Fruit fly (Drosophila melanogaster) whole organism, embryonic: ENCODE data around the gene CG13842.
A peak's percentile ranks its signal among the peaks of the same experiment; 100 is the strongest.

ENCODE experiments used
- Asciz ChIP-seq: fragments of 200-800 bp; sonication (Bioruptor generic); optimal IDR thresholded peaks from 2 replicates; lab custom pipeline; 2017; ENCODE audit warnings: missing biosample characterization, mild to moderate bottlenecking, missing genetic modification characterization, missing genetic modification reagents
- CG12071 ChIP-seq: fragments of 200-800 bp; sonication (Bioruptor generic); optimal IDR thresholded peaks from 3 replicates; lab custom pipeline; 2018; ENCODE audit warnings: missing biosample characterization, mild to moderate bottlenecking, missing genetic modification characterization
- CG14965 ChIP-seq: fragments of 200-800 bp; sonication (Bioruptor generic); optimal IDR thresholded peaks from 2 replicates; lab custom pipeline; 2016; ENCODE audit warnings: missing biosample characterization, missing genetic modification characterization, borderline replicate concordance
- CG18476 ChIP-seq: fragments of 200-800 bp; sonication (Bioruptor generic); optimal IDR thresholded peaks from 2 replicates; lab custom pipeline; 2016; ENCODE audit warnings: missing biosample characterization, mild to moderate bottlenecking, missing genetic modification characterization
- CG2678 ChIP-seq: fragments of 200-800 bp; sonication (Bioruptor generic); optimal IDR thresholded peaks from 3 replicates; lab custom pipeline; 2019; ENCODE audit warnings: missing biosample characterization, mild to moderate bottlenecking, missing genetic modification characterization, moderate library complexity
- CG33213 ChIP-seq: fragments of 200-800 bp; sonication (Bioruptor generic); optimal IDR thresholded peaks from 3 replicates; lab custom pipeline; 2016; ENCODE audit warnings: missing biosample characterization, missing genetic modification characterization
- CG4617 ChIP-seq: fragments of 200-800 bp; sonication (Bioruptor generic); optimal IDR thresholded peaks from 3 replicates; lab custom pipeline; 2016; ENCODE audit warnings: missing biosample characterization, missing genetic modification characterization, borderline replicate concordance
- CG6254 ChIP-seq: fragments of 200-800 bp; sonication (Bioruptor generic); optimal IDR thresholded peaks from 3 replicates; lab custom pipeline; 2017; ENCODE audit warnings: mild to moderate bottlenecking, missing biosample characterization, missing genetic modification reagents, missing genetic modification characterization
- CG6765 ChIP-seq: fragments of 200-800 bp; sonication (Bioruptor generic); optimal IDR thresholded peaks from 3 replicates; lab custom pipeline; 2017; ENCODE audit warnings: missing biosample characterization, mild to moderate bottlenecking, missing genetic modification characterization
- CG6813 ChIP-seq: fragments of 200-800 bp; sonication (Bioruptor generic); optimal IDR thresholded peaks from 2 replicates; lab custom pipeline; 2017; ENCODE audit warnings: missing biosample characterization, missing genetic modification characterization, mild to moderate bottlenecking, moderate library complexity, missing genetic modification reagents
- CG9609 ChIP-seq: fragments of 200-800 bp; sonication (Bioruptor generic); optimal IDR thresholded peaks from 3 replicates; lab custom pipeline; 2016; ENCODE audit warnings: missing biosample characterization, missing genetic modification characterization
- Camta ChIP-seq: fragments of 200-800 bp; sonication (Bioruptor generic); optimal IDR thresholded peaks from 2 replicates; lab custom pipeline; 2016; ENCODE audit warnings: missing biosample characterization, missing genetic modification characterization
- Dip3 ChIP-seq: fragments of 200-800 bp; sonication (Bioruptor generic); optimal IDR thresholded peaks from 3 replicates; lab custom pipeline; 2016; ENCODE audit warnings: missing biosample characterization, missing genetic modification characterization
- MTF-1 ChIP-seq: fragments of 200-800 bp; sonication (Bioruptor generic); optimal IDR thresholded peaks from 2 replicates; lab custom pipeline; 2018; ENCODE audit warnings: missing biosample characterization, mild to moderate bottlenecking, missing genetic modification characterization, borderline replicate concordance
- NC2β ChIP-seq: fragments of 200-800 bp; sonication (Bioruptor generic); optimal IDR thresholded peaks from 2 replicates; lab custom pipeline; 2016; ENCODE audit warnings: missing biosample characterization, missing genetic modification characterization
- PHDP ChIP-seq: fragments of 200-800 bp; sonication (Bioruptor generic); optimal IDR thresholded peaks from 3 replicates; lab custom pipeline; 2018; ENCODE audit warnings: missing biosample characterization, mild to moderate bottlenecking, missing genetic modification characterization, moderate library complexity
- Pdp1 ChIP-seq, 2 experiments: fragments of 200-800 bp; sonication (Bioruptor generic); optimal IDR thresholded peaks; 3 replicates each; lab custom pipeline; 2016; ENCODE audit warnings: missing biosample characterization in 2 of 2, missing genetic modification characterization in 2 of 2, mild to moderate bottlenecking in 1 of 2, moderate library complexity in 1 of 2
- abd-A ChIP-seq: fragments of 200-800 bp; sonication (Bioruptor generic); optimal IDR thresholded peaks from 3 replicates; lab custom pipeline; 2019; ENCODE audit warnings: missing biosample characterization, mild to moderate bottlenecking, missing genetic modification characterization, moderate library complexity
- bbx ChIP-seq: fragments of 200-800 bp; sonication (Bioruptor generic); IDR thresholded peaks from 2 replicates; pipeline ENCODE4 v1.3.6; 2022; ENCODE audit warnings: missing biosample characterization, missing genetic modification characterization; ENCODE audit not compliant: partially characterized antibody
- btn ChIP-seq: fragments of 200-800 bp; sonication (Bioruptor generic); optimal IDR thresholded peaks from 2 replicates; lab custom pipeline; 2016; ENCODE audit warnings: missing biosample characterization, missing genetic modification characterization
- crc ChIP-seq: fragments of 200-800 bp; sonication (Bioruptor generic); optimal IDR thresholded peaks from 2 replicates; lab custom pipeline; 2016; ENCODE audit warnings: missing biosample characterization, missing genetic modification characterization
- cwo ChIP-seq: fragments of 200-800 bp; sonication (Bioruptor generic); optimal IDR thresholded peaks from 3 replicates; lab custom pipeline; 2017; ENCODE audit warnings: missing biosample characterization, missing genetic modification characterization, mild to moderate bottlenecking, moderate library complexity, missing genetic modification reagents
- gcm2 ChIP-seq: fragments of 200-800 bp; sonication (Bioruptor generic); optimal IDR thresholded peaks from 2 replicates; lab custom pipeline; 2016; ENCODE audit warnings: missing biosample characterization, missing genetic modification characterization
- gem ChIP-seq: fragments of 200-800 bp; sonication (Bioruptor generic); optimal IDR thresholded peaks from 2 replicates; lab custom pipeline; 2019; ENCODE audit warnings: missing biosample characterization, mild to moderate bottlenecking, missing genetic modification characterization, moderate library complexity
- gfzf ChIP-seq: fragments of 200-800 bp; sonication (Bioruptor generic); optimal IDR thresholded peaks from 2 replicates; lab custom pipeline; 2016; ENCODE audit warnings: missing biosample characterization, mild to moderate bottlenecking, missing genetic modification characterization, moderate library complexity
- grn ChIP-seq: fragments of 200-800 bp; sonication (Bioruptor generic); optimal IDR thresholded peaks from 3 replicates; lab custom pipeline; 2017; ENCODE audit warnings: missing biosample characterization, missing genetic modification characterization
- mam ChIP-seq: fragments of 200-800 bp; sonication (Bioruptor generic); optimal IDR thresholded peaks from 3 replicates; lab custom pipeline; 2016; ENCODE audit warnings: missing biosample characterization, missing genetic modification characterization
- mirr ChIP-seq: fragments of 200-800 bp; sonication (Bioruptor generic); optimal IDR thresholded peaks from 3 replicates; lab custom pipeline; 2018; ENCODE audit warnings: missing biosample characterization, mild to moderate bottlenecking, missing genetic modification characterization
- pfk ChIP-seq: fragments of 200-800 bp; sonication (Bioruptor generic); optimal IDR thresholded peaks from 2 replicates; lab custom pipeline; 2018; ENCODE audit warnings: missing biosample characterization, mild to moderate bottlenecking, missing genetic modification characterization, moderate library complexity
- scrt ChIP-seq: fragments of 200-800 bp; sonication (Bioruptor generic); optimal IDR thresholded peaks from 2 replicates; lab custom pipeline; 2018; ENCODE audit warnings: missing biosample characterization, mild to moderate bottlenecking, missing genetic modification characterization, moderate library complexity
- sd ChIP-seq: fragments of 200-800 bp; sonication (Bioruptor generic); optimal IDR thresholded peaks from 3 replicates; lab custom pipeline; 2018; ENCODE audit warnings: missing biosample characterization, mild to moderate bottlenecking, missing genetic modification characterization, moderate library complexity
- sens ChIP-seq: fragments of 200-800 bp; sonication (Bioruptor generic); peaks from one replicate; lab custom pipeline; 2016; ENCODE audit warnings: missing biosample characterization, missing genetic modification characterization
- slp2 ChIP-seq: fragments of 200-800 bp; sonication (Bioruptor generic); optimal IDR thresholded peaks from 2 replicates; lab custom pipeline; 2016; ENCODE audit warnings: missing biosample characterization, missing genetic modification characterization
- sug ChIP-seq: fragments of 200-800 bp; optimal IDR thresholded peaks from 2 replicates; lab custom pipeline; 2019; ENCODE audit warnings: missing biosample characterization, mild to moderate bottlenecking, missing genetic modification characterization, moderate library complexity
- twi ChIP-seq: fragments of 200-800 bp; optimal IDR thresholded peaks from 2 replicates; lab custom pipeline; 2019; ENCODE audit warnings: missing biosample characterization, mild to moderate bottlenecking, missing genetic modification characterization, moderate library complexity
- vvl ChIP-seq: fragments of 200-800 bp; sonication (Bioruptor generic); IDR thresholded peaks from 2 replicates; pipeline ENCODE4 v1.3.6; 2022; ENCODE audit warnings: missing biosample characterization, missing genetic modification characterization
- z ChIP-seq: fragments of 200-800 bp; sonication (Bioruptor generic); IDR thresholded peaks from 3 replicates; pipeline ENCODE4 v1.3.6; 2022; ENCODE audit warnings: missing biosample characterization, missing genetic modification characterization

CG13842 gene

dm6 chr3R:22684044-22684947 lies 22.8 kb downstream of the CG13842 start (continued):
- no peak for TF ChIP-seq btn (GFP tag; lab: Kevin White, UChicago)
- TF ChIP-seq Camta (GFP tag; lab: Kevin White, UChicago), result peak; percentile 9
- TF ChIP-seq sens (GFP tag; lab: Kevin White, UChicago), result peak; percentile 49
- peak; percentile 12 for TF ChIP-seq CG6813 (GFP tag; lab: Kevin White, UChicago)
- peak in 1 of 2 experiments; percentile 63 for TF ChIP-seq Pdp1 (GFP tag; optimal IDR thresholded peaks at IDR 0.05; lab: Kevin White, UChicago)
- TF ChIP-seq pfk (GFP tag; lab: Kevin White, UChicago), result no peak
- 0 out of 2 replicates have a peak, but pooled peaks have one; percentile 25 for TF ChIP-seq bbx (GFP tag; lab: Robert Waterston, UW)
- TF ChIP-seq CG6254 (GFP tag; lab: Kevin White, UChicago), result peak; percentile 4
- no peak for TF ChIP-seq gem (tag; lab: Kevin White, UChicago)
- TF ChIP-seq CG2678 (tag; lab: Kevin White, UChicago), result peak; percentile 16
- TF ChIP-seq PHDP (tag; lab: Kevin White, UChicago), result peak; percentile 4
- TF ChIP-seq Asciz (GFP tag; lab: Kevin White, UChicago), result peak; percentile 41
- TF ChIP-seq mirr (GFP tag; lab: Kevin White, UChicago), result no peak
- TF ChIP-seq CG12071 (GFP tag; lab: Kevin White, UChicago), result peak; percentile 28
- TF ChIP-seq MTF-1 (GFP tag; lab: Kevin White, UChicago), result peak; percentile 27
- peak; percentile 30 for TF ChIP-seq sug
- TF ChIP-seq z (GFP tag; lab: Robert Waterston, UW), result 0 out of 3 replicates have a peak, but pooled peaks have one; percentile 46
- peak; percentile 40 for TF ChIP-seq grn (GFP tag; lab: Kevin White, UChicago)
- TF ChIP-seq slp2 (GFP tag; lab: Kevin White, UChicago), result no peak
- TF ChIP-seq sd, result peak; percentile 20
- TF ChIP-seq twi, result no peak
- TF ChIP-seq, all 482 proteins: peak for 45

dm6 chr3R:22675447-22675846 lies 31.6 kb downstream of the CG13842 start:
- TF ChIP-seq gcm2 (no peak), scrt (GFP tag; lab: Kevin White, UChicago) (no peak), CG18476 (GFP tag; lab: Kevin White, UChicago) (no peak), CG9609 (no peak), CG6765 (no peak), vvl (peak; percentile 85; the same call in 1 of the 2 replicates), Dip3 (GFP tag; lab: Kevin White, UChicago) (no peak), abd-A (peak; percentile 39), sd (peak; percentile 11), crc (GFP tag; lab: Kevin White, UChicago) (no peak), mam (GFP tag; lab: Kevin White, UChicago) (no peak), CG33213 (GFP tag; lab: Kevin White, UChicago) (no peak), CG14965 (GFP tag; lab: Kevin White, UChicago) (no peak), cwo (GFP tag; lab: Kevin White, UChicago) (no peak), CG4617 (no peak), NC2β (GFP tag; lab: Kevin White, UChicago) (no peak), gfzf (GFP tag; lab: Kevin White, UChicago) (no peak), Pdp1 (GFP tag; optimal IDR thresholded peaks at IDR 0.05; lab: Kevin White, UChicago) (peak in 1 of 2 experiments; percentile 55)
- TF ChIP-seq, all 482 proteins: peak for 4
